Fruit fly (Drosophila melanogaster) whole organism, embryonic: ENCODE measurements around the gene CG5181.

ENCODE experiments used
- CG10147 ChIP-seq: fragments of 200-800 bp; sonication (Bioruptor generic); optimal IDR thresholded peaks from 2 replicates; lab custom pipeline; 2019; ENCODE audit warnings: missing biosample characterization, mild to moderate bottlenecking, missing genetic modification characterization, moderate library complexity
- CG10209 ChIP-seq: fragments of 200-800 bp; sonication (Bioruptor generic); optimal IDR thresholded peaks from 3 replicates; lab custom pipeline; 2017; ENCODE audit warnings: missing biosample characterization, mild to moderate bottlenecking, missing genetic modification characterization, missing genetic modification reagents
- CG11247 ChIP-seq: fragments of 200-800 bp; sonication (Bioruptor generic); IDR thresholded peaks from 2 replicates; pipeline ENCODE4 v1.3.6; 2022; ENCODE audit warnings: missing biosample characterization, missing genetic modification characterization
- CG11696 ChIP-seq: fragments of 200-800 bp; sonication (Bioruptor generic); IDR thresholded peaks from 2 replicates; pipeline ENCODE4 v1.3.6; 2022; ENCODE audit warnings: missing biosample characterization, missing genetic modification characterization
- CG12236 ChIP-seq: fragments of 200-800 bp; sonication (Bioruptor generic); optimal IDR thresholded peaks from 2 replicates; lab custom pipeline; 2016; ENCODE audit warnings: missing biosample characterization, missing genetic modification characterization
- CG13296 ChIP-seq: fragments of 200-800 bp; sonication (Bioruptor generic); optimal IDR thresholded peaks from 3 replicates; lab custom pipeline; 2018; ENCODE audit warnings: missing biosample characterization, mild to moderate bottlenecking, missing genetic modification characterization
- CG14667 ChIP-seq: fragments of 200-800 bp; sonication (Bioruptor generic); IDR thresholded peaks from 2 replicates; pipeline ENCODE4 v1.3.6; 2022; ENCODE audit warnings: missing biosample characterization, missing genetic modification characterization
- CG1792 ChIP-seq: fragments of 200-800 bp; sonication (Bioruptor generic); optimal IDR thresholded peaks from 2 replicates; lab custom pipeline; 2016; ENCODE audit warnings: missing biosample characterization, missing genetic modification characterization
- CG1832 ChIP-seq: fragments of 200-800 bp; sonication (Bioruptor generic); optimal IDR thresholded peaks from 2 replicates; lab custom pipeline; 2017; ENCODE audit warnings: missing biosample characterization, mild to moderate bottlenecking, missing genetic modification characterization, inconsistent platforms
- CG18476 ChIP-seq: fragments of 200-800 bp; sonication (Bioruptor generic); optimal IDR thresholded peaks from 2 replicates; lab custom pipeline; 2016; ENCODE audit warnings: missing biosample characterization, mild to moderate bottlenecking, missing genetic modification characterization
- CG2678 ChIP-seq: fragments of 200-800 bp; sonication (Bioruptor generic); optimal IDR thresholded peaks from 3 replicates; lab custom pipeline; 2019; ENCODE audit warnings: missing biosample characterization, mild to moderate bottlenecking, missing genetic modification characterization, moderate library complexity
- CG2889 ChIP-seq: fragments of 200-800 bp; sonication (Bioruptor generic); IDR thresholded peaks from 3 replicates; pipeline ENCODE4 v1.3.6; 2022; ENCODE audit warnings: missing biosample characterization, missing genetic modification characterization
- CG3065 ChIP-seq: fragments of 200-800 bp; sonication (Bioruptor generic); optimal IDR thresholded peaks from 2 replicates; lab custom pipeline; 2016; ENCODE audit warnings: missing biosample characterization, missing genetic modification characterization
- CG4854 ChIP-seq: fragments of 200-800 bp; sonication (Bioruptor generic); optimal IDR thresholded peaks from 2 replicates; lab custom pipeline; 2016; ENCODE audit warnings: missing biosample characterization, missing genetic modification characterization, inconsistent platforms
- CG5245 ChIP-seq: fragments of 200-800 bp; sonication (Bioruptor generic); optimal IDR thresholded peaks from 3 replicates; lab custom pipeline; 2016; ENCODE audit warnings: missing biosample characterization, missing genetic modification characterization
- CG5953 ChIP-seq: fragments of 200-800 bp; sonication (Bioruptor generic); IDR thresholded peaks from 2 replicates; pipeline ENCODE4 v1.3.6; 2022; ENCODE audit warnings: missing biosample characterization, missing genetic modification characterization
- CG6175 ChIP-seq: fragments of 200-800 bp; sonication (Bioruptor generic); IDR thresholded peaks from 3 replicates; pipeline ENCODE4 v1.3.6; 2022; ENCODE audit warnings: missing biosample characterization, missing genetic modification characterization
- CG7786 ChIP-seq: fragments of 200-800 bp; sonication (Bioruptor generic); optimal IDR thresholded peaks from 2 replicates; lab custom pipeline; 2016; ENCODE audit warnings: missing biosample characterization, missing genetic modification characterization
- CG8359 ChIP-seq: fragments of 200-800 bp; sonication (Bioruptor generic); optimal IDR thresholded peaks from 2 replicates; lab custom pipeline; 2017; ENCODE audit warnings: missing biosample characterization, mild to moderate bottlenecking, missing genetic modification characterization, borderline replicate concordance
- Dbx ChIP-seq: fragments of 200-800 bp; sonication (Bioruptor generic); IDR thresholded peaks from 3 replicates; pipeline ENCODE4 v1.3.6; 2022; ENCODE audit warnings: missing biosample characterization, missing genetic modification characterization
- Dp ChIP-seq: fragments of 200-800 bp; sonication (Bioruptor generic); optimal IDR thresholded peaks from 2 replicates; lab custom pipeline; 2018; ENCODE audit warnings: missing biosample characterization, mild to moderate bottlenecking, missing genetic modification characterization, moderate library complexity
- HLH54F ChIP-seq: fragments of 200-800 bp; sonication (Bioruptor generic); optimal IDR thresholded peaks from 3 replicates; lab custom pipeline; 2016; ENCODE audit warnings: missing biosample characterization, missing genetic modification characterization
- Kr ChIP-seq: fragments of 200-800 bp; sonication (Bioruptor generic); optimal IDR thresholded peaks from 2 replicates; lab custom pipeline; 2017; ENCODE audit warnings: missing biosample characterization, mild to moderate bottlenecking, missing genetic modification characterization
- Mad ChIP-seq: fragments of 200-800 bp; sonication (Bioruptor generic); optimal IDR thresholded peaks from 2 replicates; lab custom pipeline; 2016; ENCODE audit warnings: missing biosample characterization, missing genetic modification characterization
- NfI ChIP-seq: fragments of 200-800 bp; sonication (Bioruptor generic); optimal IDR thresholded peaks from 3 replicates; lab custom pipeline; 2018; ENCODE audit warnings: missing biosample characterization, mild to moderate bottlenecking, missing genetic modification characterization, moderate library complexity
- Poxn ChIP-seq: fragments of 200-800 bp; sonication (Bioruptor generic); IDR thresholded peaks from 2 replicates; pipeline ENCODE4 v1.3.6; 2022; ENCODE audit warnings: missing biosample characterization, missing genetic modification characterization
- Side ChIP-seq: fragments of 200-800 bp; sonication (Bioruptor generic); optimal IDR thresholded peaks from 2 replicates; lab custom pipeline; 2016; ENCODE audit warnings: missing biosample characterization, missing genetic modification characterization
- Taf1 ChIP-seq: fragments of 200-800 bp; sonication (Bioruptor generic); IDR thresholded peaks from 2 replicates; pipeline ENCODE4 v1.3.6; 2022; ENCODE audit warnings: missing biosample characterization, missing genetic modification characterization
- ara ChIP-seq: fragments of 200-800 bp; sonication (Bioruptor generic); IDR thresholded peaks from 2 replicates; pipeline ENCODE4 v1.3.6; 2022; ENCODE audit warnings: missing biosample characterization, missing genetic modification characterization
- ase ChIP-seq: fragments of 200-800 bp; sonication (Bioruptor generic); IDR thresholded peaks from 3 replicates; pipeline ENCODE4 v1.3.6; 2022; ENCODE audit warnings: missing biosample characterization, missing genetic modification characterization
- ato ChIP-seq: fragments of 200-800 bp; sonication (Bioruptor generic); IDR thresholded peaks from 2 replicates; pipeline ENCODE4 v1.3.6; 2022; ENCODE audit warnings: missing biosample characterization, missing genetic modification characterization; ENCODE audit not compliant: partially characterized antibody
- cato ChIP-seq: fragments of 200-800 bp; sonication (Bioruptor generic); optimal IDR thresholded peaks from 2 replicates; lab custom pipeline; 2016; ENCODE audit warnings: missing biosample characterization, missing genetic modification characterization, borderline replicate concordance
- chm ChIP-seq: fragments of 200-800 bp; sonication (Bioruptor generic); IDR thresholded peaks from 2 replicates; pipeline ENCODE4 v1.3.6; 2022; ENCODE audit warnings: missing biosample characterization, missing genetic modification characterization
- croc ChIP-seq: fragments of 200-800 bp; sonication (Bioruptor generic); conservative IDR thresholded peaks from 3 replicates; pipeline ENCODE4 v1.3.6; 2022; ENCODE audit warnings: missing biosample characterization, missing genetic modification characterization
- danr ChIP-seq: fragments of 200-800 bp; sonication (Bioruptor generic); IDR thresholded peaks from 2 replicates; pipeline ENCODE4 v1.3.6; 2022; ENCODE audit warnings: missing biosample characterization, missing genetic modification characterization
- fu2 ChIP-seq: fragments of 200-800 bp; sonication (Bioruptor generic); optimal IDR thresholded peaks from 2 replicates; lab custom pipeline; 2016; ENCODE audit warnings: missing biosample characterization, missing genetic modification characterization
- gem ChIP-seq: fragments of 200-800 bp; sonication (Bioruptor generic); optimal IDR thresholded peaks from 2 replicates; lab custom pipeline; 2019; ENCODE audit warnings: missing biosample characterization, mild to moderate bottlenecking, missing genetic modification characterization, moderate library complexity
- grau ChIP-seq: fragments of 200-800 bp; optimal IDR thresholded peaks from 3 replicates; lab custom pipeline; 2019; ENCODE audit warnings: missing biosample characterization, mild to moderate bottlenecking, missing genetic modification characterization, moderate library complexity
- jing ChIP-seq: fragments of 200-800 bp; sonication (Bioruptor generic); optimal IDR thresholded peaks from 2 replicates; lab custom pipeline; 2018; ENCODE audit warnings: missing biosample characterization, mild to moderate bottlenecking, missing genetic modification characterization
- otp ChIP-seq: fragments of 200-800 bp; sonication (Bioruptor generic); IDR thresholded peaks from 3 replicates; pipeline ENCODE4, ENCODE4 v1.3.6; 2022; ENCODE audit warnings: missing biosample characterization, missing genetic modification characterization
- ranshi ChIP-seq: fragments of 200-800 bp; sonication (Bioruptor generic); IDR thresholded peaks from 2 replicates; pipeline ENCODE4 v1.3.6; 2022; ENCODE audit warnings: missing biosample characterization, missing genetic modification characterization
- ro ChIP-seq: fragments of 200-800 bp; sonication (Bioruptor generic); IDR thresholded peaks from 2 replicates; pipeline ENCODE4 v1.3.6; 2022; ENCODE audit warnings: missing biosample characterization, missing genetic modification characterization
- schlank ChIP-seq: fragments of 200-800 bp; sonication (Bioruptor generic); optimal IDR thresholded peaks from 2 replicates; lab custom pipeline; 2018; ENCODE audit warnings: missing biosample characterization, mild to moderate bottlenecking, missing genetic modification characterization
- seq ChIP-seq: fragments of 200-800 bp; sonication (Bioruptor generic); IDR thresholded peaks from 2 replicates; pipeline ENCODE4 v1.3.6; 2022; ENCODE audit warnings: missing biosample characterization, missing genetic modification characterization
- sna ChIP-seq: fragments of 200-800 bp; sonication (Bioruptor generic); IDR thresholded peaks from 2 replicates; pipeline ENCODE4 v1.3.6; 2022; ENCODE audit warnings: missing biosample characterization, missing genetic modification characterization; ENCODE audit not compliant: partially characterized antibody
- so ChIP-seq: fragments of 200-800 bp; sonication (Bioruptor generic); IDR thresholded peaks from 3 replicates; pipeline ENCODE4 v1.3.6; 2022; ENCODE audit warnings: missing biosample characterization, missing genetic modification characterization
- sqz ChIP-seq: fragments of 200-800 bp; sonication (Bioruptor generic); optimal IDR thresholded peaks from 3 replicates; lab custom pipeline; 2018; ENCODE audit warnings: missing biosample characterization, mild to moderate bottlenecking, missing genetic modification characterization
- sug ChIP-seq: fragments of 200-800 bp; optimal IDR thresholded peaks from 2 replicates; lab custom pipeline; 2019; ENCODE audit warnings: missing biosample characterization, mild to moderate bottlenecking, missing genetic modification characterization, moderate library complexity
- tio ChIP-seq: fragments of 200-800 bp; sonication (Bioruptor generic); optimal IDR thresholded peaks from 2 replicates; lab custom pipeline; 2017; ENCODE audit warnings: missing biosample characterization, missing genetic modification characterization, inconsistent platforms
- usp ChIP-seq: fragments of >200 bp; optimal IDR thresholded peaks from 2 replicates; lab custom pipeline; 2017; ENCODE audit warnings: missing biosample characterization, missing genetic modification characterization
- zen ChIP-seq: fragments of 200-800 bp; sonication (Bioruptor generic); optimal IDR thresholded peaks from 3 replicates; lab custom pipeline; 2018; ENCODE audit warnings: missing biosample characterization, mild to moderate bottlenecking, missing genetic modification characterization, moderate library complexity

CG5181 gene

dm6 chr2L:7426326-7427066, 16.9 kb upstream of the CG5181 start, which contains the start of gene muc (continued):
- no peak for TF ChIP-seq CG14667 (GFP tag; lab: Robert Waterston, UW)
- no peak for TF ChIP-seq croc (GFP tag; lab: Robert Waterston, UW)
- TF ChIP-seq CG10209 (GFP tag; lab: Kevin White, UChicago): peak; percentile 7
- peak; percentile 53 for TF ChIP-seq CG2678
- no peak for TF ChIP-seq schlank (tag; lab: Kevin White, UChicago)
- TF ChIP-seq CG18476 (GFP tag; lab: Kevin White, UChicago): no peak
- no peak for TF ChIP-seq CG4854
- TF ChIP-seq CG6175 (GFP tag; lab: Robert Waterston, UW): no peak
- no peak for TF ChIP-seq sqz (GFP tag; lab: Kevin White, UChicago)
- TF ChIP-seq otp (GFP tag; lab: Robert Waterston, UW): no peak
- TF ChIP-seq jing: no peak
- TF ChIP-seq CG1832 (GFP tag; lab: Kevin White, UChicago): no peak
- TF ChIP-seq sug (tag; lab: Kevin White, UChicago): no peak
- no peak for TF ChIP-seq Side
- no peak for TF ChIP-seq CG8359
- no peak for TF ChIP-seq CG5953 (GFP tag; lab: Robert Waterston, UW)
- peak; percentile 24; the same call in 1 of the 2 replicates for TF ChIP-seq ranshi
- TF ChIP-seq ato (GFP tag; lab: Robert Waterston, UW): no peak
- TF ChIP-seq CG5245 (GFP tag; lab: Kevin White, UChicago): no peak
- peak; percentile 49 for TF ChIP-seq Dp (GFP tag; lab: Kevin White, UChicago)
- TF ChIP-seq CG10147 (GFP tag; lab: Kevin White, UChicago): peak; percentile 11
- no peak for TF ChIP-seq usp (GFP tag; lab: Kevin White, UChicago)
- 0 out of 2 replicates have a peak, but pooled peaks have one; percentile 16 for TF ChIP-seq CG11696 (GFP tag; lab: Robert Waterston, UW)
- TF ChIP-seq CG12236 (GFP tag; lab: Kevin White, UChicago): no peak
- no peak for TF ChIP-seq CG3065
- peak; percentile 64 for TF ChIP-seq gem (tag; lab: Kevin White, UChicago)
- no peak for TF ChIP-seq ro (GFP tag; lab: Robert Waterston, UW)
- TF ChIP-seq CG13296 (GFP tag; lab: Kevin White, UChicago): peak; percentile 26
- no peak for TF ChIP-seq CG7786 (GFP tag; lab: Kevin White, UChicago)
- no peak for TF ChIP-seq ase (GFP tag; lab: Robert Waterston, UW)
- TF ChIP-seq CG1792 (GFP tag; lab: Kevin White, UChicago): no peak
- no peak for TF ChIP-seq Taf1 (GFP tag; lab: Robert Waterston, UW)
- peak; percentile 74 for TF ChIP-seq zen (tag; lab: Kevin White, UChicago)
- TF ChIP-seq ara (GFP tag; lab: Robert Waterston, UW): no peak
- no peak for TF ChIP-seq danr (GFP tag; lab: Robert Waterston, UW)
- no peak for TF ChIP-seq CG11247 (GFP tag; lab: Robert Waterston, UW)
- no peak for TF ChIP-seq Kr (GFP tag; lab: Kevin White, UChicago)
- peak; percentile 40 for TF ChIP-seq Mad (GFP tag; lab: Kevin White, UChicago)
- TF ChIP-seq seq (GFP tag; lab: Robert Waterston, UW): no peak
- no peak for TF ChIP-seq Dbx (GFP tag; lab: Robert Waterston, UW)
- no peak for TF ChIP-seq CG2889
- TF ChIP-seq cato (GFP tag; lab: Kevin White, UChicago): no peak
- TF ChIP-seq fu2: peak; percentile 20
- no peak for TF ChIP-seq so (GFP tag; lab: Robert Waterston, UW)
- peak; percentile 42 for TF ChIP-seq tio (GFP tag; lab: Kevin White, UChicago)
- TF ChIP-seq NfI (GFP tag; lab: Kevin White, UChicago): peak; percentile 6
- no peak for TF ChIP-seq Poxn (GFP tag; lab: Robert Waterston, UW)
- TF ChIP-seq grau (tag; lab: Kevin White, UChicago): peak; percentile 55
- peak; percentile 59; the same call in 1 of the 2 replicates for TF ChIP-seq chm
- no peak for TF ChIP-seq sna (GFP tag; lab: Robert Waterston, UW)
- TF ChIP-seq HLH54F (GFP tag; lab: Kevin White, UChicago): peak; percentile 19
